Worm (Caenorhabditis elegans) whole organism, midembryonic: ENCODE data around the gene pho-4.

Experiments
- T22C8.4 ChIP-seq: fragments of 200-800 bp; sonication (Bioruptor generic); IDR thresholded peaks from 2 replicates; pipeline ENCODE4 v1.3.6; 2022; ENCODE audit warnings: missing genetic modification characterization, missing compliant biosample characterization
- cog-1 ChIP-seq: sonication (generic microtip); optimal IDR thresholded peaks from 2 replicates; lab custom pipeline; 2016; ENCODE audit warnings: missing genetic modification characterization, missing compliant biosample characterization
- flt-1 ChIP-seq: fragments of 200-800 bp; sonication (Bioruptor generic); IDR thresholded peaks from 2 replicates; pipeline ENCODE4 v1.3.6; 2022; ENCODE audit warnings: missing genetic modification characterization, missing compliant biosample characterization
- klf-2 ChIP-seq: fragments of 200-800 bp; sonication (Bioruptor generic); conservative IDR thresholded peaks from 2 replicates; pipeline ENCODE4 v1.3.6; 2022; ENCODE audit warnings: missing genetic modification reagents, missing genetic modification characterization, missing compliant biosample characterization
- med-1 ChIP-seq: sonication (generic microtip); optimal IDR thresholded peaks from 2 replicates; lab custom pipeline; 2017; ENCODE audit warnings: missing genetic modification characterization, mild to moderate bottlenecking, missing compliant biosample characterization, antibody characterized with exemption, missing genetic modification reagents; ENCODE audit not compliant: insufficient read depth
- ref-1 ChIP-seq: fragments of 200-800 bp; sonication (Bioruptor generic); conservative IDR thresholded peaks from 2 replicates; pipeline ENCODE4 v1.3.6; 2022; ENCODE audit warnings: missing genetic modification reagents, missing genetic modification characterization, missing compliant biosample characterization
- tab-1 ChIP-seq: fragments of 200-800 bp; sonication (Bioruptor generic); IDR thresholded peaks from 2 replicates; pipeline ENCODE4 v1.3.6; 2022; ENCODE audit warnings: missing genetic modification characterization, missing compliant biosample characterization
- ztf-23 ChIP-seq: fragments of 200-800 bp; sonication (Bioruptor generic); IDR thresholded peaks from 2 replicates; pipeline ENCODE4 v1.3.6; 2022; ENCODE audit warnings: missing genetic modification reagents, missing genetic modification characterization, missing compliant biosample characterization
- ztf-29 ChIP-seq: fragments of 200-800 bp; sonication (Bioruptor generic); IDR thresholded peaks from 2 replicates; pipeline ENCODE4 v1.3.6; 2022; ENCODE audit warnings: missing genetic modification reagents, missing genetic modification characterization, missing compliant biosample characterization

Gene pho-4

ce11 chrII:5205286-5205685 is 33.0 kb downstream of the pho-4 start:
- TF ChIP-seq T22C8.4 (GFP tag; lab: Robert Waterston, UW) (no peak), med-1 (GFP tag; lab: Kevin White, UChicago) (no peak), ref-1 (no peak), tab-1 (GFP tag; lab: Robert Waterston, UW) (no peak), flt-1 (no peak), klf-2 (no peak), cog-1 (no peak), ztf-23 (no peak), ztf-29 (no peak)

- TF ChIP-seq ref-1 = no peak
- no peak for TF ChIP-seq flt-1
- TF ChIP-seq T22C8.4 (GFP tag; lab: Robert Waterston, UW) = no peak
- TF ChIP-seq cog-1 = no peak
- TF ChIP-seq klf-2 = no peak
- no peak for TF ChIP-seq ztf-29
- no peak for TF ChIP-seq ztf-23
- no peak for TF ChIP-seq tab-1 (GFP tag; lab: Robert Waterston, UW)
- no peak for TF ChIP-seq med-1 (GFP tag; lab: Kevin White, UChicago)
These were observed 35.3 kb downstream of the pho-4 start, which contains the start of gene ampd-1 for ce11 chrII:5202930-5203329. Gene ampd-1 (plus strand): TSS chrII:5203322.

- TF ChIP-seq flt-1 (no peak), ref-1 (no peak), ztf-23 (no peak), cog-1 (no peak), T22C8.4 (GFP tag; lab: Robert Waterston, UW) (no peak), med-1 (GFP tag; lab: Kevin White, UChicago) (no peak), tab-1 (GFP tag; lab: Robert Waterston, UW) (no peak), klf-2 (no peak)
These were observed 36.2 kb downstream of the pho-4 start for ce11 chrII:5201922-5202562.

- TF ChIP-seq med-1 (GFP tag; lab: Kevin White, UChicago) (no peak), cog-1 (no peak), ref-1 (no peak), ztf-23 (no peak), tab-1 (GFP tag; lab: Robert Waterston, UW) (no peak), klf-2 (no peak), flt-1 (no peak), T22C8.4 (GFP tag; lab: Robert Waterston, UW) (no peak), ztf-29 (no peak)
These were observed 37.2 kb downstream of the pho-4 start for ce11 chrII:5200987-5201582.

ce11 chrII:5199497-5199896 is 38.8 kb downstream of the pho-4 start, which contains the start of gene msp-50:
Gene msp-50 (plus strand): TSS chrII:5199797.
- no peak for TF ChIP-seq med-1 (GFP tag; lab: Kevin White, UChicago)
- TF ChIP-seq ztf-23 = no peak
- no peak for TF ChIP-seq klf-2
- TF ChIP-seq T22C8.4 (GFP tag; lab: Robert Waterston, UW) = no peak
- TF ChIP-seq tab-1 (GFP tag; lab: Robert Waterston, UW) = no peak
- no peak for TF ChIP-seq ref-1

- no peak for TF ChIP-seq ztf-29
- TF ChIP-seq ref-1 = no peak
- no peak for TF ChIP-seq med-1 (GFP tag; lab: Kevin White, UChicago)
- no peak for TF ChIP-seq klf-2
These were observed 42.8 kb downstream of the pho-4 start, which contains the start of gene C34F11.5 for ce11 chrII:5195504-5195903. Gene C34F11.5 (plus strand): TSS chrII:5195804.

ce11 chrII:5194066-5194465 is 44.2 kb downstream of the pho-4 start, which contains the start of gene msp-49:
Gene msp-49 (plus strand): TSS chrII:5194366.
- TF ChIP-seq ztf-29 (no peak), ref-1 (no peak), ztf-23 (no peak), med-1 (GFP tag; lab: Kevin White, UChicago) (no peak)

ce11 chrII:5191766-5192165 is 46.5 kb downstream of the pho-4 start:
- TF ChIP-seq T22C8.4 (GFP tag; lab: Robert Waterston, UW) = no peak
- TF ChIP-seq flt-1 = no peak
- no peak for TF ChIP-seq cog-1
- no peak for TF ChIP-seq med-1 (GFP tag; lab: Kevin White, UChicago)
- no peak for TF ChIP-seq ztf-23
- TF ChIP-seq tab-1 (GFP tag; lab: Robert Waterston, UW) = no peak
- no peak for TF ChIP-seq ref-1
- TF ChIP-seq klf-2 = no peak
- TF ChIP-seq ztf-29 = no peak

- TF ChIP-seq tab-1 (GFP tag; lab: Robert Waterston, UW) = no peak
- no peak for TF ChIP-seq ztf-23
These were observed 50.3 kb downstream of the pho-4 start for ce11 chrII:5187934-5188333.

- TF ChIP-seq ztf-29 (no peak), ref-1 (no peak), tab-1 (GFP tag; lab: Robert Waterston, UW) (no peak), flt-1 (no peak), T22C8.4 (GFP tag; lab: Robert Waterston, UW) (no peak), ztf-23 (no peak), klf-2 (no peak), cog-1 (no peak), med-1 (GFP tag; lab: Kevin White, UChicago) (no peak)
These were observed 50.8 kb downstream of the pho-4 start, which contains the start of gene crh-2 for ce11 chrII:5187469-5187868. Gene crh-2 (minus strand): TSS chrII:5187569.

- TF ChIP-seq ztf-23 (no peak), med-1 (GFP tag; lab: Kevin White, UChicago) (no peak), klf-2 (no peak), tab-1 (GFP tag; lab: Robert Waterston, UW) (no peak)
These were observed 51.4 kb downstream of the pho-4 start for ce11 chrII:5186870-5187269.
